Fruit fly (Drosophila melanogaster): ENCODE measurements around the gene scpr-A.
A peak's percentile ranks its signal among the peaks of the same experiment; 100 is the strongest.

scpr-A gene

DNA sequence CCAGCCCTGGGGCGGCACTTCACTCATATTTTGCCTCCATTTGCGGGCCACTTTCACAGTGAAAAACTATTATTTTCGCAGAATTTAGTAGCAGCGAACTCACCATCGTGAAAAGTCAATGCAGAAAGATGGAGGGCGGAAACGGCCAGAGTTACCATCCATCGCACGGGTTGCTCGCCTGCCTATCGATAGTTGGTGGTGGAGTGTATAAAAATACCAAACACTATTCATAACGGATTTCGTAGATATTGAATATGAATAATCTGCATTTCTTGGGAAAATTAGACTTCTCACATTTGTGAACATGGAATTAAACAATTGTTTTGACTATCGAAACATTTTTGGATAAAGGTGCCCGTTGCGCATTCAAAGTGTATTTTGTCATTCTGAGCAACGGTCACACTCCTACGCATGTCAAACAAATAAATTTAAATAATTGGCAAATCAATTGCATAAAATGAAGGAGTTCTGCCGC lies 24.8 kb upstream of the scpr-A start, which contains the start of the genes RpS25 and CG4820:
Gene RpS25 (minus strand): TSS at position 132 of the 475 bp plus-strand sequence.
Gene CG4820 (plus strand): TSS at position 380 of the 475 bp plus-strand sequence.
- TF ChIP-seq Sp1 (GFP tag; optimal IDR thresholded peaks at IDR 0.05) (peak; percentile 89), sv (GFP tag; optimal IDR thresholded peaks at IDR 0.05) (peak; percentile 82), fru (GFP tag; optimal IDR thresholded peaks at IDR 0.05) (peak; percentile 83), Mio (GFP tag; optimal IDR thresholded peaks at IDR 0.05) (peak; percentile 77), rgr (GFP tag; optimal IDR thresholded peaks at IDR 0.05) (peak; percentile 93), Myc (optimal IDR thresholded peaks at IDR 0.05) (peak; percentile 60), h (GFP tag; optimal IDR thresholded peaks at IDR 0.05) (peak; percentile 89), ey (GFP tag; optimal IDR thresholded peaks at IDR 0.05) (peak; percentile 69), Hr78 (GFP tag; optimal IDR thresholded peaks at IDR 0.05) (no peak), Dif (GFP tag; optimal IDR thresholded peaks at IDR 0.05; ENCODE audit: partially characterized antibody) (peak; percentile 52), pan (optimal IDR thresholded peaks at IDR 0.05) (no peak), psq (GFP tag; optimal IDR thresholded peaks at IDR 0.05) (peak; percentile 63), dsf (GFP tag; optimal IDR thresholded peaks at IDR 0.05; ENCODE audit: borderline replicate concordance) (peak; percentile 18), Dfd (GFP tag; optimal IDR thresholded peaks at IDR 0.05) (no peak), Abd-B (GFP tag; optimal IDR thresholded peaks at IDR 0.05) (no peak), tai (GFP tag; optimal IDR thresholded peaks at IDR 0.05) (no peak), Vsx2 (GFP tag; optimal IDR thresholded peaks at IDR 0.05; ENCODE audit: partially characterized antibody) (peak; percentile 95), Hr83 (GFP tag; optimal IDR thresholded peaks at IDR 0.05; ENCODE audit: poor library complexity, severe bottlenecking) (peak; percentile 93), dmrt93B (GFP tag; optimal IDR thresholded peaks at IDR 0.05) (peak; percentile 95), GATAd (GFP tag; optimal IDR thresholded peaks at IDR 0.05) (no peak), Rel (GFP tag; optimal IDR thresholded peaks at IDR 0.05) (no peak), Rel (tag; optimal IDR thresholded peaks at IDR 0.05) (peak; percentile 61), jim (GFP tag; optimal IDR thresholded peaks at IDR 0.05) (no peak), CrebA (GFP tag; optimal IDR thresholded peaks at IDR 0.05; ENCODE audit: borderline replicate concordance) (no peak), Hnf4 (GFP tag; optimal IDR thresholded peaks at IDR 0.05) (peak; percentile 52), CG9705 (GFP tag; optimal IDR thresholded peaks at IDR 0.05) (peak; percentile 91), HLH106 (tag; optimal IDR thresholded peaks at IDR 0.05) (peak; percentile 83), woc (GFP tag; optimal IDR thresholded peaks at IDR 0.05) (peak; percentile 12), OdsH (GFP tag; optimal IDR thresholded peaks at IDR 0.05) (peak; percentile 82), CG32264 (GFP tag; optimal IDR thresholded peaks at IDR 0.05) (peak; percentile 56), dl (GFP tag; optimal IDR thresholded peaks at IDR 0.05; ENCODE audit: insufficient read depth in 1 of 2, partially characterized antibody in 2 of 2) (no peak), foxo (GFP tag; optimal IDR thresholded peaks at IDR 0.05) (peak in 1 of 2 experiments; percentile 78), sage (GFP tag; optimal IDR thresholded peaks at IDR 0.05) (no peak), br (GFP tag; optimal IDR thresholded peaks at IDR 0.05) (peak; percentile 88), lola (GFP tag; optimal IDR thresholded peaks at IDR 0.05) (no peak), Jra (GFP tag; optimal IDR thresholded peaks at IDR 0.05) (peak; percentile 78), usp (GFP tag; optimal IDR thresholded peaks at IDR 0.05) (no peak)

DNA sequence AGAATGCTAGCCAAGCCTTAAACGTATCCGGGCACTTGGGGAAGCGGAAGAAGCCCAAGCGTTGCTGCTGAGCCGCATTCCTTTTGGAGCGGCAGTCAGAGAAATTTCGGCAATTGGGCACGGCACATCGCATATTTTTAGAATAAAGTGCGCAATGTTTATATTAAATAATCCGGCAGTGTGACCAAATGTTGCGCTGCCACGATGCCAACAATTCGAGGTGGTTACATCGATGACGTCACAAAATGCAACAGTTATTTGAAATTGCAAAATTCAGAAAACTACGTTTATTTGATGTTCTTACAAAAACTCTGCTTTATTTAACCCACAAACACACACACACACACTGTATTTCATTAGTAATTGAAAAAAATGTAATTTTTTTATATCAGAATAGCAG lies 21.1 kb upstream of the scpr-A start, which contains the start of gene CG6689:
Gene CG6689 (minus strand): TSS at position 182 of the 400 bp plus-strand sequence.
- peak; percentile 64 for TF ChIP-seq woc (GFP tag; optimal IDR thresholded peaks at IDR 0.05)
- TF ChIP-seq Myc (optimal IDR thresholded peaks at IDR 0.05), result no peak
- no peak for TF ChIP-seq usp (GFP tag; optimal IDR thresholded peaks at IDR 0.05)
- TF ChIP-seq h (GFP tag; optimal IDR thresholded peaks at IDR 0.05), result peak; percentile 8
- TF ChIP-seq Sp1 (GFP tag; optimal IDR thresholded peaks at IDR 0.05), result no peak
- peak; percentile 46 for TF ChIP-seq Hr83 (GFP tag; optimal IDR thresholded peaks at IDR 0.05; ENCODE audit: poor library complexity, severe bottlenecking)
- no peak for TF ChIP-seq psq (GFP tag; optimal IDR thresholded peaks at IDR 0.05)
- TF ChIP-seq dmrt93B (GFP tag; optimal IDR thresholded peaks at IDR 0.05), result no peak
- TF ChIP-seq jim (GFP tag; optimal IDR thresholded peaks at IDR 0.05), result no peak
- TF ChIP-seq Abd-B (GFP tag; optimal IDR thresholded peaks at IDR 0.05), result no peak

Data from whole organism, wandering third instar larva.